Worm (Caenorhabditis elegans) whole organism, L4 larva: Measurements from ENCODE around the gene ZK105.8.

Experiments used
- F10B5.3 ChIP-seq: sonication (generic microtip); optimal IDR thresholded peaks from 2 replicates; lab custom pipeline; 2016; ENCODE audit warnings: mild to moderate bottlenecking, missing genetic modification characterization, missing compliant biosample characterization
- F49E8.2 ChIP-seq: sonication (generic microtip); optimal IDR thresholded peaks from 2 replicates; lab custom pipeline; 2016; ENCODE audit warnings: missing compliant biosample characterization, mild to moderate bottlenecking, missing genetic modification characterization, borderline replicate concordance
- R02D3.7 ChIP-seq: fragments of 150-350 bp; sonication (generic microtip); optimal IDR thresholded peaks from 3 replicates; lab custom pipeline; 2014; ENCODE audit warnings: missing biosample characterization, missing genetic modification characterization
- T20F7.1 ChIP-seq: fragments of 200-800 bp; sonication (Bioruptor generic); optimal IDR thresholded peaks from 2 replicates; lab custom pipeline; 2018; ENCODE audit warnings: mild to moderate bottlenecking, missing genetic modification characterization, missing compliant biosample characterization
- T26A8.4 ChIP-seq: fragments of 200-800 bp; sonication (Bioruptor generic); IDR thresholded peaks from 2 replicates; pipeline ENCODE4 v1.3.6; 2022; ENCODE audit warnings: missing genetic modification characterization, missing compliant biosample characterization
- ZK337.2 ChIP-seq: fragments of 200-800 bp; sonication (Bioruptor generic); IDR thresholded peaks from 2 replicates; pipeline ENCODE4 v1.3.6; 2022; ENCODE audit warnings: missing genetic modification reagents, missing genetic modification characterization, missing compliant biosample characterization
- ZK546.5 ChIP-seq, 2 experiments: sonication (generic microtip); optimal IDR thresholded peaks; 2 replicates each; lab custom pipeline; 2017; ENCODE audit warnings: missing biosample characterization in 2 of 2, missing genetic modification characterization in 2 of 2
- aly-2 ChIP-seq: sonication (generic microtip); optimal IDR thresholded peaks from 2 replicates; lab custom pipeline; 2018; ENCODE audit warnings: missing biosample characterization, missing genetic modification characterization
- ama-1 ChIP-seq: fragments of 150-350 bp; optimal IDR thresholded peaks from 2 replicates; lab custom pipeline; 2014; ENCODE audit warnings: inconsistent platforms, mixed read lengths
- attf-4 ChIP-seq: sonication (generic microtip); optimal IDR thresholded peaks from 3 replicates; lab custom pipeline; 2017; ENCODE audit warnings: missing biosample characterization, missing genetic modification characterization
- ceh-28 ChIP-seq: fragments of 150-350 bp; optimal IDR thresholded peaks from 2 replicates; lab custom pipeline; 2014; ENCODE audit warnings: missing biosample characterization, missing genetic modification reagents, missing genetic modification characterization
- ceh-44 ChIP-seq: fragments of 200-800 bp; sonication (Bioruptor generic); IDR thresholded peaks from 2 replicates; pipeline ENCODE4 v1.3.6; 2022; ENCODE audit warnings: missing genetic modification reagents, missing genetic modification characterization, missing compliant biosample characterization
- daf-12 ChIP-seq: fragments of 150-350 bp; optimal IDR thresholded peaks from 2 replicates; lab custom pipeline; 2014; ENCODE audit warnings: missing biosample characterization, missing genetic modification reagents, missing genetic modification characterization
- dmd-6 ChIP-seq: fragments of 200-800 bp; sonication (Bioruptor generic); IDR thresholded peaks from 2 replicates; pipeline ENCODE4 v1.3.6; 2022; ENCODE audit warnings: missing genetic modification reagents, missing genetic modification characterization, missing compliant biosample characterization
- dmd-8 ChIP-seq: fragments of 200-800 bp; sonication (Bioruptor generic); IDR thresholded peaks from 2 replicates; pipeline ENCODE4 v1.3.6; 2022; ENCODE audit warnings: missing genetic modification characterization, missing compliant biosample characterization
- dmd-9 ChIP-seq: fragments of 200-800 bp; sonication (Bioruptor generic); IDR thresholded peaks from 2 replicates; pipeline ENCODE4 v1.3.6; 2022; ENCODE audit warnings: missing genetic modification reagents, missing genetic modification characterization, missing compliant biosample characterization
- egl-27 ChIP-seq: sonication (generic microtip); optimal IDR thresholded peaks from 3 replicates; lab custom pipeline; 2017; ENCODE audit warnings: missing biosample characterization, missing genetic modification reagents, missing genetic modification characterization
- egl-43 ChIP-seq: fragments of 200-800 bp; sonication (Bioruptor generic); IDR thresholded peaks from 2 replicates; pipeline ENCODE4 v1.3.6; 2022; ENCODE audit warnings: missing genetic modification reagents, missing genetic modification characterization, missing compliant biosample characterization
- fos-1 ChIP-seq: fragments of 150-350 bp; optimal IDR thresholded peaks from 2 replicates; lab custom pipeline; 2014; ENCODE audit warnings: missing biosample characterization, missing genetic modification characterization
- hlh-11 ChIP-seq: fragments of 200-800 bp; sonication (Bioruptor generic); optimal IDR thresholded peaks from 2 replicates; lab custom pipeline; 2018; ENCODE audit warnings: mild to moderate bottlenecking, missing genetic modification characterization, missing compliant biosample characterization
- hlh-30 ChIP-seq: sonication (generic microtip); optimal IDR thresholded peaks from 2 replicates; lab custom pipeline; 2017; ENCODE audit warnings: antibody characterized with exemption, mild to moderate bottlenecking, missing genetic modification characterization, missing compliant biosample characterization; ENCODE audit not compliant: insufficient read depth
- hmg-1.1 ChIP-seq: fragments of 200-800 bp; sonication (Bioruptor generic); IDR thresholded peaks from 2 replicates; pipeline ENCODE4 v1.3.6; 2022; ENCODE audit warnings: missing genetic modification reagents, missing genetic modification characterization, missing compliant biosample characterization
- jun-1 ChIP-seq: fragments of 150-350 bp; optimal IDR thresholded peaks from 2 replicates; lab custom pipeline; 2014; ENCODE audit warnings: missing biosample characterization, missing genetic modification reagents, missing genetic modification characterization
- lim-7 ChIP-seq: fragments of 200-800 bp; sonication (Bioruptor generic); IDR thresholded peaks from 2 replicates; pipeline ENCODE4 v1.3.6; 2022; ENCODE audit warnings: missing genetic modification characterization, missing compliant biosample characterization
- lin-1 ChIP-seq: fragments of 200-800 bp; sonication (Bioruptor generic); IDR thresholded peaks from 2 replicates; pipeline ENCODE4 v1.3.6; 2022; ENCODE audit warnings: missing genetic modification reagents, missing genetic modification characterization, missing compliant biosample characterization
- lin-13 ChIP-seq: fragments of 150-350 bp; optimal IDR thresholded peaks from 2 replicates; lab custom pipeline; 2014; ENCODE audit warnings: missing biosample characterization, missing genetic modification reagents, missing genetic modification characterization
- lin-38 ChIP-seq: fragments of 200-800 bp; sonication (Bioruptor generic); IDR thresholded peaks from 2 replicates; pipeline ENCODE4 v1.3.6; 2022; ENCODE audit warnings: missing genetic modification reagents, missing genetic modification characterization, missing compliant biosample characterization
- lsy-2 ChIP-seq, 2 experiments: fragments of 150-350 bp in 1 of 2; sonication (generic microtip) in 1 of 2; optimal IDR thresholded peaks; 2 replicates each; lab custom pipeline; 2014 to 2017; ENCODE audit warnings: missing biosample characterization in 2 of 2, missing genetic modification characterization in 2 of 2
- madf-5 ChIP-seq, 2 experiments: fragments of 200-800 bp; sonication (Bioruptor generic); IDR thresholded peaks; 2 replicates each; pipeline ENCODE4 v1.3.6; 2022; ENCODE audit warnings: missing compliant biosample characterization in 2 of 2, missing genetic modification characterization in 2 of 2
- madf-9 ChIP-seq: fragments of 200-800 bp; sonication (Bioruptor generic); conservative IDR thresholded peaks from 2 replicates; pipeline ENCODE4 v1.3.6; 2022; ENCODE audit warnings: missing genetic modification reagents, missing genetic modification characterization, missing compliant biosample characterization
- mdt-29 ChIP-seq: fragments of 200-800 bp; sonication (Bioruptor generic); IDR thresholded peaks from 2 replicates; pipeline ENCODE4 v1.3.6; 2022; ENCODE audit warnings: missing genetic modification reagents, missing genetic modification characterization, missing compliant biosample characterization
- mep-1 ChIP-seq: fragments of 150-350 bp; sonication (generic microtip); optimal IDR thresholded peaks from 3 replicates; lab custom pipeline; 2014; ENCODE audit warnings: missing biosample characterization, missing genetic modification characterization
- mes-2 ChIP-seq: sonication (generic microtip); optimal IDR thresholded peaks from 2 replicates; lab custom pipeline; 2016; ENCODE audit warnings: missing genotype, mild to moderate bottlenecking, missing genetic modification characterization, missing compliant biosample characterization; ENCODE audit not compliant: poor library complexity, severe bottlenecking
- nhr-102 ChIP-seq: sonication (generic microtip); optimal IDR thresholded peaks from 2 replicates; lab custom pipeline; 2016; ENCODE audit warnings: mild to moderate bottlenecking, missing genetic modification characterization, moderate library complexity, missing compliant biosample characterization
- nhr-11 ChIP-seq: fragments of 150-350 bp; optimal IDR thresholded peaks from 2 replicates; lab custom pipeline; 2014; ENCODE audit warnings: missing biosample characterization, missing genetic modification characterization
- nhr-25 ChIP-seq: sonication (generic microtip); optimal IDR thresholded peaks from 2 replicates; lab custom pipeline; 2017; ENCODE audit warnings: missing genetic modification characterization, mild to moderate bottlenecking, missing compliant biosample characterization, antibody characterized with exemption, moderate library complexity, borderline replicate concordance; ENCODE audit not compliant: insufficient read depth
- nhr-28 ChIP-seq: fragments of 150-350 bp; optimal IDR thresholded peaks from 2 replicates; lab custom pipeline; 2014; ENCODE audit warnings: missing biosample characterization, missing genetic modification characterization
- nhr-48 ChIP-seq: sonication (generic microtip); optimal IDR thresholded peaks from 2 replicates; lab custom pipeline; 2016; ENCODE audit warnings: mild to moderate bottlenecking, missing genetic modification characterization, missing compliant biosample characterization
- php-3 ChIP-seq: fragments of 200-800 bp; sonication (Bioruptor generic); IDR thresholded peaks from 2 replicates; pipeline ENCODE4 v1.3.6; 2022; ENCODE audit warnings: missing genetic modification reagents, missing genetic modification characterization, missing compliant biosample characterization
- rbr-2 ChIP-seq: sonication (generic microtip); optimal IDR thresholded peaks from 2 replicates; lab custom pipeline; 2016; ENCODE audit warnings: missing genotype, missing genetic modification characterization, missing compliant biosample characterization
- sdz-12 ChIP-seq: fragments of 200-800 bp; sonication (Bioruptor generic); optimal IDR thresholded peaks from 2 replicates; lab custom pipeline; 2018; ENCODE audit warnings: mild to moderate bottlenecking, missing genetic modification characterization, missing compliant biosample characterization
- set-16 ChIP-seq: fragments of 200-800 bp; sonication (Bioruptor generic); IDR thresholded peaks from 2 replicates; pipeline ENCODE4 v1.3.6; 2022; ENCODE audit warnings: missing genetic modification reagents, missing genetic modification characterization, missing compliant biosample characterization
- skn-1 ChIP-seq: fragments of 150-350 bp; optimal IDR thresholded peaks from 2 replicates; lab custom pipeline; 2014; ENCODE audit warnings: missing biosample characterization, missing genetic modification characterization
- snpc-1.2 ChIP-seq: fragments of 200-800 bp; sonication (Bioruptor generic); IDR thresholded peaks from 2 replicates; pipeline ENCODE4 v1.3.6; 2022; ENCODE audit warnings: missing genetic modification reagents, missing genetic modification characterization, missing compliant biosample characterization
- snpc-4 ChIP-seq: fragments of 150-350 bp; optimal IDR thresholded peaks from 2 replicates; lab custom pipeline; 2014; ENCODE audit warnings: missing biosample characterization, missing genetic modification characterization
- tag-97 ChIP-seq: fragments of 200-800 bp; sonication (Bioruptor generic); IDR thresholded peaks from 2 replicates; pipeline ENCODE4 v1.3.6; 2022; ENCODE audit warnings: missing genetic modification characterization, missing compliant biosample characterization
- tra-1 ChIP-seq: fragments of 200-800 bp; sonication (Bioruptor generic); IDR thresholded peaks from 2 replicates; pipeline ENCODE4 v1.3.6; 2022; ENCODE audit warnings: missing genetic modification reagents, missing genetic modification characterization, missing compliant biosample characterization
- unc-39 ChIP-seq: sonication (generic microtip); optimal IDR thresholded peaks from 2 replicates; lab custom pipeline; 2017; ENCODE audit warnings: missing biosample characterization, missing genetic modification characterization
- zag-1 ChIP-seq: fragments of 150-350 bp; optimal IDR thresholded peaks from 2 replicates; lab custom pipeline; 2014; ENCODE audit warnings: missing biosample characterization, missing genetic modification characterization
- zip-2 ChIP-seq: fragments of 150-350 bp; optimal IDR thresholded peaks from 2 replicates; lab custom pipeline; 2014; ENCODE audit warnings: missing biosample characterization, missing genetic modification characterization
- ztf-7 ChIP-seq: fragments of 150-350 bp; optimal IDR thresholded peaks from 2 replicates; lab custom pipeline; 2014; ENCODE audit warnings: missing biosample characterization, missing genetic modification characterization

Gene ZK105.8

ce11 chrV:7728003-7728678, 3.8 kb downstream of the ZK105.8 start (continued):
- TF ChIP-seq aly-2 (no peak), ceh-28 (tag; lab: Kevin White, UChicago) (peak; percentile 58), hlh-30 (tag; lab: Kevin White, UChicago) (peak; percentile 77), ztf-7 (tag; lab: Kevin White, UChicago) (no peak), dmd-9 (GFP tag; lab: Robert Waterston, UW) (0 out of 2 replicates have a peak, but pooled peaks have one; percentile 6), ceh-44 (GFP tag; lab: Robert Waterston, UW) (no peak), lin-38 (GFP tag; lab: Robert Waterston, UW) (peak; percentile 54), madf-5 (GFP tag; IDR thresholded peaks at IDR 0.05; lab: Robert Waterston, UW) (no peak), skn-1 (tag; lab: Kevin White, UChicago) (no peak), jun-1 (no peak), lin-13 (GFP tag; lab: Kevin White, UChicago) (peak; percentile 22), tag-97 (GFP tag; lab: Robert Waterston, UW) (no peak), snpc-1.2 (GFP tag; lab: Robert Waterston, UW) (no peak), attf-4 (tag; lab: Kevin White, UChicago) (no peak), hmg-1.1 (GFP tag; lab: Robert Waterston, UW) (peak; percentile 84), php-3 (no peak), snpc-4 (tag; lab: Kevin White, UChicago) (no peak), set-16 (GFP tag; lab: Robert Waterston, UW) (peak; percentile 98), nhr-25 (no peak), lsy-2 (tag; optimal IDR thresholded peaks at IDR 0.05; lab: Kevin White, UChicago) (peak; percentile 77), zip-2 (no peak), dmd-6 (GFP tag; lab: Robert Waterston, UW) (peak; percentile 82), unc-39 (tag; lab: Kevin White, UChicago) (no peak), R02D3.7 (tag; lab: Kevin White, UChicago) (no peak), nhr-28 (tag; lab: Kevin White, UChicago) (peak; percentile 61), nhr-48 (peak; percentile 84), zag-1 (tag; lab: Kevin White, UChicago) (peak; percentile 53), dmd-8 (no peak), mes-2 (peak; percentile 37), T20F7.1 (GFP tag; lab: Kevin White, UChicago) (no peak), rbr-2 (tag; lab: Kevin White, UChicago) (peak; percentile 93), egl-27 (tag; lab: Kevin White, UChicago) (no peak), ama-1 (no peak), mdt-29 (no peak), nhr-11 (tag; lab: Kevin White, UChicago) (peak; percentile 75), F49E8.2 (no peak), fos-1 (no peak), egl-43 (GFP tag; lab: Robert Waterston, UW) (peak; percentile 89), sdz-12 (GFP tag; lab: Kevin White, UChicago) (no peak), ZK546.5 (tag; optimal IDR thresholded peaks at IDR 0.05; lab: Kevin White, UChicago) (no peak), hlh-11 (tag; lab: Kevin White, UChicago) (peak; percentile 91), mep-1 (peak; percentile 57), madf-9 (GFP tag; lab: Robert Waterston, UW) (peak; percentile 58; the same call in 1 of the 2 replicates), lin-1 (GFP tag; lab: Robert Waterston, UW) (no peak), tra-1 (GFP tag; lab: Robert Waterston, UW) (peak; percentile 63), nhr-102 (tag; lab: Kevin White, UChicago) (peak; percentile 23), daf-12 (no peak), lim-7 (GFP tag; lab: Robert Waterston, UW) (no peak), F10B5.3 (tag; lab: Kevin White, UChicago) (no peak), T26A8.4 (peak; percentile 68), ZK337.2 (GFP tag; lab: Robert Waterston, UW) (no peak)
